Fruit fly (Drosophila melanogaster) Kc167 (cell line): ENCODE measurements around the gene Zip89B.

ENCODE experiments used
- h ChIP-seq: fragments of >200 bp; optimal IDR thresholded peaks from 3 replicates; lab custom pipeline; 2018; ENCODE audit warnings: missing external identifiers
- psq ChIP-seq: fragments of >200 bp; optimal IDR thresholded peaks from 2 replicates; lab custom pipeline; 2017; ENCODE audit warnings: missing external identifiers
- ttk ChIP-seq: sonication (Bioruptor generic); optimal IDR thresholded peaks from 2 replicates; lab custom pipeline; 2017; ENCODE audit warnings: missing external identifiers

- TF ChIP-seq ttk (lab: Kevin White, UChicago) (no peak), h (lab: Kevin White, UChicago) (no peak), psq (lab: Kevin White, UChicago) (no peak)
Measured at dm6 chr3R:16280003-16280998, 25.3 kb upstream of the Zip89B start.
